Fruit fly (Drosophila melanogaster) whole organism, pupa: ENCODE results near the gene Polr3E.

Experiments
- CG10348 ChIP-seq: fragments of 200-800 bp; sonication (Bioruptor generic); IDR thresholded peaks from 2 replicates; pipeline ENCODE4 v1.3.6; 2022; ENCODE audit warnings: missing biosample characterization, missing genetic modification characterization
- CG12605 ChIP-seq: fragments of 200-800 bp; sonication (Bioruptor generic); IDR thresholded peaks from 2 replicates; pipeline ENCODE4 v1.3.6; 2022; ENCODE audit warnings: missing biosample characterization, missing genetic modification characterization
- CG13204 ChIP-seq: fragments of 200-800 bp; sonication (Bioruptor generic); optimal IDR thresholded peaks from 2 replicates; lab custom pipeline; 2018; ENCODE audit warnings: missing biosample characterization, mild to moderate bottlenecking, missing genetic modification characterization, moderate library complexity
- CG14655 ChIP-seq: fragments of 200-800 bp; sonication (Bioruptor generic); optimal IDR thresholded peaks from 3 replicates; lab custom pipeline; 2017; ENCODE audit warnings: mild to moderate bottlenecking, missing biosample characterization, missing genetic modification reagents, missing genetic modification characterization
- CG15710 ChIP-seq: fragments of 200-800 bp; sonication (Bioruptor generic); optimal IDR thresholded peaks from 2 replicates; lab custom pipeline; 2018; ENCODE audit warnings: missing biosample characterization, mild to moderate bottlenecking, missing genetic modification characterization, moderate library complexity
- CG17806 ChIP-seq: fragments of 200-800 bp; sonication (Bioruptor generic); optimal IDR thresholded peaks from 2 replicates; lab custom pipeline; 2018; ENCODE audit warnings: missing biosample characterization, mild to moderate bottlenecking, missing genetic modification characterization, moderate library complexity
- CG32121 ChIP-seq: fragments of 200-800 bp; sonication (Bioruptor generic); IDR thresholded peaks from 2 replicates; pipeline ENCODE4 v1.3.6; 2022; ENCODE audit warnings: missing biosample characterization, missing genetic modification characterization
- CG34367 ChIP-seq: fragments of 200-800 bp; sonication (Bioruptor generic); optimal IDR thresholded peaks from 2 replicates; lab custom pipeline; 2018; ENCODE audit warnings: missing biosample characterization, mild to moderate bottlenecking, missing genetic modification characterization
- CG4496 ChIP-seq: fragments of 200-800 bp; sonication (Bioruptor generic); IDR thresholded peaks from 3 replicates; pipeline ENCODE4 v1.3.6; 2022; ENCODE audit warnings: missing biosample characterization, missing genetic modification characterization
- CG8159 ChIP-seq: fragments of 200-800 bp; sonication (Bioruptor generic); optimal IDR thresholded peaks from 3 replicates; lab custom pipeline; 2018; ENCODE audit warnings: missing biosample characterization, mild to moderate bottlenecking, missing genetic modification characterization, moderate library complexity
- CG8301 ChIP-seq: fragments of 200-800 bp; sonication (Bioruptor generic); optimal IDR thresholded peaks from 2 replicates; lab custom pipeline; 2018; ENCODE audit warnings: missing biosample characterization, mild to moderate bottlenecking, missing genetic modification characterization
- CG9948 ChIP-seq: fragments of 200-800 bp; sonication (Bioruptor generic); optimal IDR thresholded peaks from 2 replicates; lab custom pipeline; 2018; ENCODE audit warnings: missing biosample characterization, mild to moderate bottlenecking, missing genetic modification characterization, moderate library complexity
- D1 ChIP-seq: fragments of 200-800 bp; sonication (Bioruptor generic); optimal IDR thresholded peaks from 2 replicates; lab custom pipeline; 2018; ENCODE audit warnings: missing biosample characterization, mild to moderate bottlenecking, missing genetic modification characterization, moderate library complexity
- EcR ChIP-seq: fragments of 200-800 bp; sonication (Bioruptor generic); optimal IDR thresholded peaks from 3 replicates; lab custom pipeline; 2019; ENCODE audit warnings: missing biosample characterization, missing genetic modification characterization, mild to moderate bottlenecking, moderate library complexity, missing genetic modification reagents
- Ets98B ChIP-seq: fragments of 200-800 bp; sonication (Bioruptor generic); IDR thresholded peaks from 2 replicates; pipeline ENCODE4 v1.3.6; 2022; ENCODE audit warnings: missing biosample characterization, missing genetic modification characterization
- Pif1A ChIP-seq: fragments of 200-800 bp; sonication (Bioruptor generic); optimal IDR thresholded peaks from 3 replicates; lab custom pipeline; 2016; ENCODE audit warnings: missing biosample characterization, missing genetic modification characterization
- Pif1B ChIP-seq: fragments of 200-800 bp; sonication (Bioruptor generic); optimal IDR thresholded peaks from 3 replicates; lab custom pipeline; 2016; ENCODE audit warnings: missing biosample characterization, missing genetic modification characterization
- Snoo ChIP-seq: fragments of 200-800 bp; sonication (Bioruptor generic); optimal IDR thresholded peaks from 3 replicates; lab custom pipeline; 2017; ENCODE audit warnings: missing biosample characterization, mild to moderate bottlenecking, missing genetic modification characterization, inconsistent platforms
- fd96Ca ChIP-seq: fragments of 200-800 bp; sonication (Bioruptor generic); IDR thresholded peaks from 3 replicates; pipeline ENCODE4 v1.3.6; 2022; ENCODE audit warnings: missing biosample characterization, missing genetic modification characterization
- gl ChIP-seq: fragments of 200-800 bp; sonication (Bioruptor generic); optimal IDR thresholded peaks from 2 replicates; lab custom pipeline; 2018; ENCODE audit warnings: missing biosample characterization, mild to moderate bottlenecking, missing genetic modification characterization
- rn ChIP-seq: fragments of 200-800 bp; sonication (Bioruptor generic); IDR thresholded peaks from 2 replicates; pipeline ENCODE4 v1.3.6; 2022; ENCODE audit warnings: missing biosample characterization, missing genetic modification characterization

The Polr3E gene

dm6 chr3L:21024965-21025833 is 6.4 kb upstream of the Polr3E start:
- peak; percentile 69 for TF ChIP-seq CG13204 (GFP tag; lab: Kevin White, UChicago)
- peak; percentile 59 for TF ChIP-seq CG32121 (GFP tag; lab: Robert Waterston, UW)
- no peak for TF ChIP-seq D1 (tag; lab: Kevin White, UChicago)
- TF ChIP-seq CG4496: peak; percentile 85
- TF ChIP-seq CG14655 (GFP tag; lab: Kevin White, UChicago): peak; percentile 67
- TF ChIP-seq EcR (GFP tag; lab: Kevin White, UChicago): peak; percentile 15
- TF ChIP-seq CG15710 (tag; lab: Kevin White, UChicago): peak; percentile 59
- TF ChIP-seq Snoo (tag; lab: Kevin White, UChicago): peak; percentile 22
- peak; percentile 82 for TF ChIP-seq CG12605
- TF ChIP-seq Pif1A (GFP tag; lab: Kevin White, UChicago): peak; percentile 59
- peak; percentile 45 for TF ChIP-seq CG8159 (tag; lab: Kevin White, UChicago)
- TF ChIP-seq CG10348 (GFP tag; lab: Robert Waterston, UW): no peak
- TF ChIP-seq Pif1B (GFP tag; lab: Kevin White, UChicago): peak; percentile 74
- no peak for TF ChIP-seq rn (GFP tag; lab: Robert Waterston, UW)
- peak; percentile 22 for TF ChIP-seq CG9948 (tag; lab: Kevin White, UChicago)
- TF ChIP-seq CG17806 (tag; lab: Kevin White, UChicago): peak; percentile 49
- TF ChIP-seq fd96Ca (GFP tag; lab: Robert Waterston, UW): peak; percentile 70
- TF ChIP-seq Ets98B (GFP tag; lab: Robert Waterston, UW): peak; percentile 81
- TF ChIP-seq gl (tag; lab: Kevin White, UChicago): peak; percentile 87
- peak; percentile 61 for TF ChIP-seq CG8301 (tag; lab: Kevin White, UChicago)
- TF ChIP-seq CG34367 (tag; lab: Kevin White, UChicago): peak; percentile 72

- TF ChIP-seq CG34367 (tag; lab: Kevin White, UChicago) (no peak), Pif1A (GFP tag; lab: Kevin White, UChicago) (peak; percentile 34), CG32121 (GFP tag; lab: Robert Waterston, UW) (peak; percentile 36; the same call in 1 of the 2 replicates), Ets98B (GFP tag; lab: Robert Waterston, UW) (peak; percentile 77), fd96Ca (GFP tag; lab: Robert Waterston, UW) (peak; percentile 71; the same call in 2 of the 3 replicates), gl (tag; lab: Kevin White, UChicago) (peak; percentile 32), CG15710 (tag; lab: Kevin White, UChicago) (peak; percentile 21), CG12605 (peak; percentile 72), CG4496 (peak; percentile 71), CG13204 (GFP tag; lab: Kevin White, UChicago) (peak; percentile 35), CG14655 (GFP tag; lab: Kevin White, UChicago) (no peak), Pif1B (GFP tag; lab: Kevin White, UChicago) (peak; percentile 2), rn (GFP tag; lab: Robert Waterston, UW) (no peak)
Measured at dm6 chr3L:21026025-21026916, 5.4 kb upstream of the Polr3E start.

DNA sequence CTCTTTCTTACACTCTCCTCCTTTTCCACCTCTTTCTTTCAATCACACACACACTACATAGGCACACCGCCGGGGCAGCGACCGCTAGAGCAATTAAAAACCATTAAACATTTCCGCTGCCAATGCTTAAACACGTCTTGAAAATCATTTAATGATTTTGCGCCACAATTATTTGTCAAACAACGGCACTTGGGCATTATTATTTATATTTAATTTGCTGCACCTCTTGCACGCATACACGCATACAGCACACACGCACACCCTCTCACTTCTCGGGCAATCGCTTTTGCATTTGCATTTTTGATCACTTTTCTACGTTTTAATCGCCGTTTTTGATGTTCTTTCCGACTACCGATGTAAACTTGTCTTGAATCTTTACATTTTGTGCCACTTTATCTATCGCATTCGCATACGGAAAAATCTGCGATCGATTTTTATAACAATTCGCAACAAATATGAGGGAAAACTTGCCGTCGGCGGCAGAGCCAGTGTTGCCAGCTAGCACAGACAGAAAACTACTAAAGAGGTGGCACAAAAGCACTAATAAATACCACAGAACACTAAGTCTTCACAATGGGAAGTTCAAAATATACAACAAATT is 4.6 kb upstream of the Polr3E start, which contains the start of gene skd:
skd (minus strand) TSS at position 518 of the 601 bp plus-strand sequence.
- TF ChIP-seq CG13204 (GFP tag; lab: Kevin White, UChicago) (no peak), CG8159 (tag; lab: Kevin White, UChicago) (no peak), EcR (GFP tag; lab: Kevin White, UChicago) (peak; percentile 85), CG32121 (GFP tag; lab: Robert Waterston, UW) (no peak), D1 (tag; lab: Kevin White, UChicago) (no peak), CG17806 (tag; lab: Kevin White, UChicago) (no peak), Pif1B (GFP tag; lab: Kevin White, UChicago) (no peak), CG10348 (GFP tag; lab: Robert Waterston, UW) (no peak), CG12605 (0 out of 2 replicates have a peak, but pooled peaks have one; percentile 8)
- TF ChIP-seq, all 21 proteins: peak for 2

DNA sequence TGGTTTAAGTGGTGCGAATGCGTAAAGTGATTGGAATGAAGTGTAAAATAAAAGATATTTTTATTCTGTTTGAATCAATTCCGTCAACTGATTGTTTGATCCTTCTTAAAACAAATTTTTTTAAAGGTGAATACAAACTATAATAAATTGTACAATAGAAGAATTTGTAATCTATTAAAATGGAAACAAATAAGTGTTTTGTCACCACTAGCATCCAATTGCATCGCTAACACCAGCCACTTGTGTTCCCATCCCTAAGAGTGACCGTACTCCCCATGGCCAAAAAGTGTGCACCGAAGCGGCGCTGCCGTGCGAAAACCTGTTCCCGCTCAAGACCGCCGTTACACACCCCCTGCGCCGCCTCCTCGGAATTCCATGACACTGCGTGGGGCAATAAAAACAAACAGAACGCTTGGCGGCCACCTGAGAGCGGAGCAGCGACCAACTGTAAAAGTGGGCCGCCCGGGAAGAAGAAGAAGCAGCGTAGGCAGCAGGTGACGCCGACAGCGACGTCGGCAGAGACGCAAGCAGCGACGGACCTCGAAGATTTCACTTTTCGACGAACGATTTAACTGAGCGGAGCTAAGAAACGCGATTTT is 3.9 kb upstream of the Polr3E start, which contains the start of gene Pdss2:
Pdss2 (plus strand) TSS at position 259 of the 599 bp plus-strand sequence.
- TF ChIP-seq CG9948 (tag; lab: Kevin White, UChicago): peak; percentile 47
- TF ChIP-seq CG10348 (GFP tag; lab: Robert Waterston, UW): no peak
- peak; percentile 58 for TF ChIP-seq rn (GFP tag; lab: Robert Waterston, UW)
- peak; percentile 62 for TF ChIP-seq CG15710 (tag; lab: Kevin White, UChicago)
- peak; percentile 58 for TF ChIP-seq CG14655 (GFP tag; lab: Kevin White, UChicago)
- TF ChIP-seq CG8301 (tag; lab: Kevin White, UChicago): peak; percentile 15
- TF ChIP-seq CG13204 (GFP tag; lab: Kevin White, UChicago): peak; percentile 100
- TF ChIP-seq gl (tag; lab: Kevin White, UChicago): peak; percentile 35
- TF ChIP-seq D1 (tag; lab: Kevin White, UChicago): no peak
- peak; percentile 45 for TF ChIP-seq Pif1A (GFP tag; lab: Kevin White, UChicago)
- peak; percentile 50 for TF ChIP-seq CG17806 (tag; lab: Kevin White, UChicago)
- peak; percentile 57 for TF ChIP-seq CG8159 (tag; lab: Kevin White, UChicago)
- TF ChIP-seq fd96Ca (GFP tag; lab: Robert Waterston, UW): peak; percentile 77
- TF ChIP-seq Pif1B (GFP tag; lab: Kevin White, UChicago): peak; percentile 27
- peak; percentile 69 for TF ChIP-seq CG12605
- TF ChIP-seq EcR (GFP tag; lab: Kevin White, UChicago): peak; percentile 69
- TF ChIP-seq Ets98B (GFP tag; lab: Robert Waterston, UW): peak; percentile 67
- TF ChIP-seq CG4496: peak; percentile 83
- TF ChIP-seq CG32121 (GFP tag; lab: Robert Waterston, UW): peak; percentile 72
- TF ChIP-seq CG34367 (tag; lab: Kevin White, UChicago): peak; percentile 53
- TF ChIP-seq Snoo (tag; lab: Kevin White, UChicago): peak; percentile 34
